Worm (Caenorhabditis elegans): Measurements from ENCODE around the gene let-418.

Gene let-418

ce11 chrV:5836616-5836982, 10.0 kb downstream of the let-418 start, which contains the start of gene col-140:
TSS of gene col-140 (minus strand) at chrV:5836834.
- TF ChIP-seq crh-2 (tag; optimal IDR thresholded peaks at IDR 0.05) = no peak
- no peak for TF ChIP-seq sem-4 (tag; optimal IDR thresholded peaks at IDR 0.05)
- TF ChIP-seq unc-39 (tag; optimal IDR thresholded peaks at IDR 0.05) = no peak

DNA sequence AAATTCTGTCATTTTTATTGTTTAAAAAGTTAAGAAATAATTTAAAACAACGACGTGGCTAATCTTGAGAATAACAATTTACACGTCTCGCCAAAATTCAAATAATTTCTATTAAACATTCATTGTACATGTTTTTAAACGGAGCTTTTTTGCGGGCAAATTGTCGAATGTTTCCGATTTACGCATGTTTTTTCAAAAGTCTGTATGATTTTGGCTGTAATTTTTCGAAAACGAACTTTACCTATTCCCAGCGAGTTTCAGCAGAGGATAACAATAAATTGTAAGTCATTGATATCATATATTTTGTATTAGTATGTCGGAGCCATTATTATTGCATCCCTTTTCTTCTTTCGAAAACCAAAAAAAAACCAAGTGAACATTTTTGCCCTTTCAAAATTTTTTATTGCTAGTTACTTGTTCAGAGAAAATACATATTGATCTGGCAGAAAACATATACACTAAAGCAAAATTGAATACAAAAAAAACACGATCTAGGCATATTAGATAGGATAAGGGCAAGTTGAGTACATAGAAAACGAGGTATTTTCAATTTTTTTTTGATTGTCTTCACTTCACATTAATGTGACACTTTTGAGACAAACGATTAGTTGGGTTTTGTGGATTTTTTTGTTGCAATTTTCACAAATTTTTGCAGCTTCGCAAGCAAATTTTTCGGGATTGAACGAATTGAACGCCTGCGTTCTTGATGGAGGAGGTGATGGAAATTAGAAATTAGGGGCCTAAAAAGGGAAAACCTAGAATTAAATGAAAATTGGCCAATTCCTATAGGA, 12.1 kb downstream of the let-418 start, which contains the start of gene F26F12.2:
F26F12.2 (minus strand) TSS at position 38 of the 791 bp plus-strand sequence.
- TF ChIP-seq lin-13 (GFP tag; optimal IDR thresholded peaks at IDR 0.05) (no peak), ceh-82 (tag; optimal IDR thresholded peaks at IDR 0.05) (no peak), ztf-4 (tag; optimal IDR thresholded peaks at IDR 0.05) (peak; percentile 47), sma-3 (GFP tag; optimal IDR thresholded peaks at IDR 0.05) (peak; percentile 2), nhr-77 (tag; optimal IDR thresholded peaks at IDR 0.05) (no peak), dmd-4 (tag; optimal IDR thresholded peaks at IDR 0.05) (no peak), nhr-11 (tag; optimal IDR thresholded peaks at IDR 0.05) (no peak), nhr-10 (tag; optimal IDR thresholded peaks at IDR 0.05) (no peak), ceh-16 (tag; optimal IDR thresholded peaks at IDR 0.05) (no peak), unc-62 (GFP tag; optimal IDR thresholded peaks at IDR 0.05) (no peak), mbf-1 (tag; optimal IDR thresholded peaks at IDR 0.05) (no peak), lin-39 (tag; optimal IDR thresholded peaks at IDR 0.05) (no peak), blmp-1 (tag; optimal IDR thresholded peaks at IDR 0.05; ENCODE audit: insufficient read depth) (peak; percentile 58), ama-1 (optimal IDR thresholded peaks at IDR 0.05) (peak; percentile 77), nhr-237 (tag; optimal IDR thresholded peaks at IDR 0.05) (no peak), C34F6.9 (tag; optimal IDR thresholded peaks at IDR 0.05) (peak; percentile 30), fos-1 (tag; optimal IDR thresholded peaks at IDR 0.05) (no peak), nhr-12 (tag; optimal IDR thresholded peaks at IDR 0.05) (no peak), nhr-25 (tag; optimal IDR thresholded peaks at IDR 0.05) (peak; percentile 76), mab-5 (tag; optimal IDR thresholded peaks at IDR 0.05) (no peak), lin-11 (tag; optimal IDR thresholded peaks at IDR 0.05) (no peak), unc-55 (GFP tag; optimal IDR thresholded peaks at IDR 0.05) (no peak), elt-3 (tag; optimal IDR thresholded peaks at IDR 0.05) (no peak), peb-1 (tag; optimal IDR thresholded peaks at IDR 0.05) (no peak), lsy-2 (tag; optimal IDR thresholded peaks at IDR 0.05) (peak in 1 of 2 experiments; percentile 6), alr-1 (tag; optimal IDR thresholded peaks at IDR 0.05) (no peak), elt-1 (tag; optimal IDR thresholded peaks at IDR 0.05) (no peak), nhr-129 (tag; optimal IDR thresholded peaks at IDR 0.05) (peak; percentile 17), Y55F3AM.14 (GFP tag; optimal IDR thresholded peaks at IDR 0.05) (no peak), aly-2 (tag; optimal IDR thresholded peaks at IDR 0.05) (no peak), zag-1 (tag; optimal IDR thresholded peaks at IDR 0.05) (no peak), sma-9 (GFP tag; optimal IDR thresholded peaks at IDR 0.05) (no peak), sma-9 (tag; optimal IDR thresholded peaks at IDR 0.05) (no peak), snpc-4 (tag; optimal IDR thresholded peaks at IDR 0.05) (no peak), skn-1 (tag; optimal IDR thresholded peaks at IDR 0.05) (no peak)

DNA sequence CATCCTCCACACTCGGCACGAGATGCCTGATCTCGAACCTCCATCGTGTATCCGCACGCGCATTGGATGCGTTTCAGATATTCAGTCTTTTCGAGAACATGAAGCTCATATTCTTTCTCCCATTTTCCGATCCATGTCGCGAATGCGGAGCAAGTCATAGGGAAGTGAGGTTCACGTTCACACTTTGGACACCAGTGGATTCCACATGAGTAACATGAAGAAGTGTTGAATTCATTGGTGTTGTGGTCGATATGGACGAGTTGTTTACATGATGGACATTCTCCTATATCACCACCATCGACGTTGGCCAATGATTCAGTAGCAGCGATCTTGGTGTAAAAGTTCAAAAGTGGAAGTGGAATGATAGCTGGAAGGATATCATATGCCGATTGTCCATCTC, 14.3 kb downstream of the let-418 start:
- no peak for TF ChIP-seq C34F6.9 (tag; optimal IDR thresholded peaks at IDR 0.05)
- TF ChIP-seq lin-39 (tag; optimal IDR thresholded peaks at IDR 0.05) = no peak
- 0 out of 2 replicates have a peak, but pooled peaks have one; percentile 32 for TF ChIP-seq ztf-1 (GFP tag; conservative IDR thresholded peaks at IDR 0.05)
- TF ChIP-seq nhr-129 (tag; optimal IDR thresholded peaks at IDR 0.05) = peak; percentile 4

Data from whole organism, L2 larva.